Fruit fly (Drosophila melanogaster) whole organism, embryonic: ENCODE data around the gene MED27.

Experiments used
- CG10543 ChIP-seq: fragments of 200-800 bp; sonication (Bioruptor generic); optimal IDR thresholded peaks from 3 replicates; lab custom pipeline; 2017; ENCODE audit warnings: missing biosample characterization, mild to moderate bottlenecking, missing genetic modification characterization, moderate library complexity
- CG11695 ChIP-seq: fragments of 200-800 bp; sonication (Bioruptor generic); IDR thresholded peaks from 3 replicates; pipeline ENCODE4 v1.3.6; 2022; ENCODE audit warnings: missing biosample characterization, missing genetic modification characterization
- CG16813 ChIP-seq: fragments of 200-800 bp; sonication (Bioruptor generic); IDR thresholded peaks from 3 replicates; pipeline ENCODE4 v1.3.6; 2022; ENCODE audit warnings: missing biosample characterization, missing genetic modification characterization; ENCODE audit not compliant: partially characterized antibody
- CG4328 ChIP-seq: fragments of 200-800 bp; sonication (Bioruptor generic); optimal IDR thresholded peaks from 3 replicates; lab custom pipeline; 2017; ENCODE audit warnings: missing biosample characterization, missing genetic modification reagents, missing genetic modification characterization
- CG7839 ChIP-seq: fragments of 200-800 bp; sonication (Bioruptor generic); optimal IDR thresholded peaks from 3 replicates; lab custom pipeline; 2018; ENCODE audit warnings: missing biosample characterization, mild to moderate bottlenecking, missing genetic modification characterization, moderate library complexity
- Dp ChIP-seq: fragments of 200-800 bp; sonication (Bioruptor generic); optimal IDR thresholded peaks from 2 replicates; lab custom pipeline; 2018; ENCODE audit warnings: missing biosample characterization, mild to moderate bottlenecking, missing genetic modification characterization, moderate library complexity
- Gsc ChIP-seq: fragments of 200-800 bp; sonication (Bioruptor generic); IDR thresholded peaks from 2 replicates; pipeline ENCODE4 v1.3.6; 2022; ENCODE audit warnings: missing biosample characterization, missing genetic modification characterization
- ewg ChIP-seq: fragments of 200-800 bp; sonication (Bioruptor generic); optimal IDR thresholded peaks from 3 replicates; lab custom pipeline; 2017; ENCODE audit warnings: mild to moderate bottlenecking, missing biosample characterization, missing genetic modification reagents, missing genetic modification characterization
- kay ChIP-seq: fragments of 200-800 bp; sonication (Bioruptor generic); optimal IDR thresholded peaks from 2 replicates; lab custom pipeline; 2016; ENCODE audit warnings: missing biosample characterization, missing genetic modification characterization
- pfk ChIP-seq: fragments of 200-800 bp; sonication (Bioruptor generic); optimal IDR thresholded peaks from 2 replicates; lab custom pipeline; 2018; ENCODE audit warnings: missing biosample characterization, mild to moderate bottlenecking, missing genetic modification characterization, moderate library complexity
- ranshi ChIP-seq: fragments of 200-800 bp; sonication (Bioruptor generic); IDR thresholded peaks from 2 replicates; pipeline ENCODE4 v1.3.6; 2022; ENCODE audit warnings: missing biosample characterization, missing genetic modification characterization

dm6 chr3R:5615484-5615883, 39.5 kb upstream of the MED27 start:
- no peak for TF ChIP-seq Gsc (GFP tag; lab: Robert Waterston, UW)
- no peak for TF ChIP-seq kay (GFP tag; lab: Kevin White, UChicago)
- TF ChIP-seq CG10543 (GFP tag; lab: Kevin White, UChicago): no peak
- TF ChIP-seq CG11695 (GFP tag; lab: Robert Waterston, UW): no peak
- TF ChIP-seq CG4328 (GFP tag; lab: Kevin White, UChicago): no peak
- no peak for TF ChIP-seq Dp (GFP tag; lab: Kevin White, UChicago)
- no peak for TF ChIP-seq pfk (GFP tag; lab: Kevin White, UChicago)
- TF ChIP-seq CG7839 (tag; lab: Kevin White, UChicago): no peak
- TF ChIP-seq ranshi: no peak
- no peak for TF ChIP-seq CG16813
- TF ChIP-seq ewg (GFP tag; lab: Kevin White, UChicago): no peak
